Fruit fly (Drosophila melanogaster) whole organism, embryonic: Measurements from ENCODE around the gene CG13996.

Experiments used
- Antp ChIP-seq: fragments of 200-800 bp; sonication (Bioruptor generic); optimal IDR thresholded peaks from 3 replicates; lab custom pipeline; 2016; ENCODE audit warnings: missing biosample characterization, missing genetic modification characterization
- CG12236 ChIP-seq: fragments of 200-800 bp; sonication (Bioruptor generic); optimal IDR thresholded peaks from 2 replicates; lab custom pipeline; 2016; ENCODE audit warnings: missing biosample characterization, missing genetic modification characterization
- CG12391 ChIP-seq: fragments of 200-800 bp; sonication (Bioruptor generic); optimal IDR thresholded peaks from 3 replicates; lab custom pipeline; 2018; ENCODE audit warnings: missing biosample characterization, mild to moderate bottlenecking, missing genetic modification characterization, moderate library complexity
- CG13287 ChIP-seq: fragments of 200-800 bp; sonication (Bioruptor generic); IDR thresholded peaks from 2 replicates; pipeline ENCODE4 v1.3.6; 2022; ENCODE audit warnings: missing biosample characterization, missing genetic modification characterization; ENCODE audit not compliant: partially characterized antibody
- CG14860 ChIP-seq: fragments of 200-800 bp; sonication (Bioruptor generic); IDR thresholded peaks from 3 replicates; pipeline ENCODE4 v1.3.6; 2022; ENCODE audit warnings: missing biosample characterization, missing genetic modification characterization; ENCODE audit not compliant: partially characterized antibody
- CG15269 ChIP-seq: fragments of 200-800 bp; sonication (Bioruptor generic); optimal IDR thresholded peaks from 2 replicates; lab custom pipeline; 2018; ENCODE audit warnings: missing biosample characterization, mild to moderate bottlenecking, missing genetic modification characterization, moderate library complexity
- CG15514 ChIP-seq: fragments of 200-800 bp; sonication (Bioruptor generic); optimal IDR thresholded peaks from 3 replicates; lab custom pipeline; 2017; ENCODE audit warnings: missing biosample characterization, missing genetic modification characterization, mild to moderate bottlenecking, moderate library complexity, missing genetic modification reagents
- CG1603 ChIP-seq: fragments of 200-800 bp; sonication (Bioruptor generic); optimal IDR thresholded peaks from 2 replicates; lab custom pipeline; 2019; ENCODE audit warnings: missing biosample characterization, mild to moderate bottlenecking, missing genetic modification characterization, moderate library complexity
- CG18262 ChIP-seq: fragments of 200-800 bp; optimal IDR thresholded peaks from 3 replicates; lab custom pipeline; 2019; ENCODE audit warnings: missing biosample characterization, mild to moderate bottlenecking, missing genetic modification characterization, moderate library complexity
- CG1832 ChIP-seq: fragments of 200-800 bp; sonication (Bioruptor generic); optimal IDR thresholded peaks from 2 replicates; lab custom pipeline; 2017; ENCODE audit warnings: missing biosample characterization, mild to moderate bottlenecking, missing genetic modification characterization, inconsistent platforms
- CG2120 ChIP-seq: fragments of 200-800 bp; sonication (Bioruptor generic); optimal IDR thresholded peaks from 3 replicates; lab custom pipeline; 2016; ENCODE audit warnings: missing biosample characterization, missing genetic modification characterization
- CG2129 ChIP-seq: fragments of 200-800 bp; sonication (Bioruptor generic); IDR thresholded peaks from 2 replicates; pipeline ENCODE4 v1.3.6; 2022; ENCODE audit warnings: missing biosample characterization, missing genetic modification characterization; ENCODE audit not compliant: partially characterized antibody
- CG2199 ChIP-seq: fragments of 200-800 bp; sonication (Bioruptor generic); IDR thresholded peaks from 3 replicates; pipeline ENCODE4 v1.3.6; 2022; ENCODE audit warnings: missing biosample characterization, missing genetic modification characterization
- CG6175 ChIP-seq: fragments of 200-800 bp; sonication (Bioruptor generic); IDR thresholded peaks from 3 replicates; pipeline ENCODE4 v1.3.6; 2022; ENCODE audit warnings: missing biosample characterization, missing genetic modification characterization
- CG7928 ChIP-seq: fragments of 200-800 bp; sonication (Bioruptor generic); optimal IDR thresholded peaks from 2 replicates; lab custom pipeline; 2017; ENCODE audit warnings: missing biosample characterization, mild to moderate bottlenecking, missing genetic modification characterization
- CG8281 ChIP-seq: fragments of 200-800 bp; sonication (Bioruptor generic); optimal IDR thresholded peaks from 2 replicates; lab custom pipeline; 2018; ENCODE audit warnings: missing biosample characterization, mild to moderate bottlenecking, missing genetic modification characterization, moderate library complexity
- CG8944 ChIP-seq: fragments of 200-800 bp; sonication (Bioruptor generic); optimal IDR thresholded peaks from 3 replicates; lab custom pipeline; 2016; ENCODE audit warnings: missing biosample characterization, missing genetic modification characterization
- CG9876 ChIP-seq: fragments of 200-800 bp; sonication (Bioruptor generic); optimal IDR thresholded peaks from 2 replicates; lab custom pipeline; 2016; ENCODE audit warnings: missing biosample characterization, missing genetic modification characterization
- CTCF ChIP-seq: fragments of 200-800 bp; sonication (Bioruptor generic); optimal IDR thresholded peaks from 2 replicates; lab custom pipeline; 2017; ENCODE audit warnings: missing biosample characterization, mild to moderate bottlenecking, missing genetic modification characterization, moderate library complexity
- Lhr ChIP-seq: fragments of 200-800 bp; sonication (Bioruptor generic); optimal IDR thresholded peaks from 3 replicates; lab custom pipeline; 2017; ENCODE audit warnings: mild to moderate bottlenecking, missing biosample characterization, missing genetic modification reagents, missing genetic modification characterization
- Lpt ChIP-seq: fragments of >200 bp; optimal IDR thresholded peaks from 2 replicates; lab custom pipeline; 2018; ENCODE audit warnings: missing biosample characterization, missing genetic modification characterization
- MESR4 ChIP-seq: fragments of 200-800 bp; sonication (Bioruptor generic); optimal IDR thresholded peaks from 2 replicates; lab custom pipeline; 2018; ENCODE audit warnings: missing biosample characterization, mild to moderate bottlenecking, missing genetic modification characterization, moderate library complexity
- NfI ChIP-seq: fragments of 200-800 bp; sonication (Bioruptor generic); optimal IDR thresholded peaks from 3 replicates; lab custom pipeline; 2018; ENCODE audit warnings: missing biosample characterization, mild to moderate bottlenecking, missing genetic modification characterization, moderate library complexity
- Spps ChIP-seq: fragments of 200-800 bp; sonication (Bioruptor generic); optimal IDR thresholded peaks from 2 replicates; lab custom pipeline; 2018; ENCODE audit warnings: missing biosample characterization, mild to moderate bottlenecking, missing genetic modification characterization
- Sry-β ChIP-seq: fragments of 200-800 bp; sonication (Bioruptor generic); optimal IDR thresholded peaks from 2 replicates; lab custom pipeline; 2018; ENCODE audit warnings: missing biosample characterization, mild to moderate bottlenecking, missing genetic modification characterization, moderate library complexity
- YL-1 ChIP-seq: fragments of 200-800 bp; sonication (Bioruptor generic); optimal IDR thresholded peaks from 3 replicates; lab custom pipeline; 2017; ENCODE audit warnings: missing biosample characterization, mild to moderate bottlenecking, missing genetic modification characterization
- ab ChIP-seq: fragments of 200-800 bp; sonication (Bioruptor generic); optimal IDR thresholded peaks from 2 replicates; lab custom pipeline; 2016; ENCODE audit warnings: missing biosample characterization, missing genetic modification characterization
- ara ChIP-seq: fragments of 200-800 bp; sonication (Bioruptor generic); IDR thresholded peaks from 2 replicates; pipeline ENCODE4 v1.3.6; 2022; ENCODE audit warnings: missing biosample characterization, missing genetic modification characterization
- bab2 ChIP-seq: fragments of 200-800 bp; sonication (Bioruptor generic); optimal IDR thresholded peaks from 2 replicates; lab custom pipeline; 2016; ENCODE audit warnings: missing biosample characterization, missing genetic modification characterization
- bbx ChIP-seq: fragments of 200-800 bp; sonication (Bioruptor generic); IDR thresholded peaks from 2 replicates; pipeline ENCODE4 v1.3.6; 2022; ENCODE audit warnings: missing biosample characterization, missing genetic modification characterization; ENCODE audit not compliant: partially characterized antibody
- cad ChIP-seq: fragments of >200 bp; optimal IDR thresholded peaks from 2 replicates; lab custom pipeline; 2017; ENCODE audit warnings: missing biosample characterization, missing genetic modification characterization
- en ChIP-seq: fragments of 200-800 bp; sonication (Bioruptor generic); optimal IDR thresholded peaks from 2 replicates; lab custom pipeline; 2016; ENCODE audit warnings: missing biosample characterization, missing genetic modification characterization
- fu2 ChIP-seq: fragments of 200-800 bp; sonication (Bioruptor generic); optimal IDR thresholded peaks from 2 replicates; lab custom pipeline; 2016; ENCODE audit warnings: missing biosample characterization, missing genetic modification characterization
- gem ChIP-seq: fragments of 200-800 bp; sonication (Bioruptor generic); optimal IDR thresholded peaks from 2 replicates; lab custom pipeline; 2019; ENCODE audit warnings: missing biosample characterization, mild to moderate bottlenecking, missing genetic modification characterization, moderate library complexity
- gfzf ChIP-seq: fragments of 200-800 bp; sonication (Bioruptor generic); optimal IDR thresholded peaks from 2 replicates; lab custom pipeline; 2016; ENCODE audit warnings: missing biosample characterization, mild to moderate bottlenecking, missing genetic modification characterization, moderate library complexity
- gsb-n ChIP-seq: fragments of 200-800 bp; sonication (Bioruptor generic); optimal IDR thresholded peaks from 3 replicates; lab custom pipeline; 2018; ENCODE audit warnings: missing biosample characterization, mild to moderate bottlenecking, missing genetic modification characterization
- hb ChIP-seq: fragments of 200-800 bp; sonication (Bioruptor generic); IDR thresholded peaks from 3 replicates; pipeline ENCODE4 v1.3.6; 2022; ENCODE audit warnings: missing biosample characterization, missing genetic modification characterization; ENCODE audit not compliant: partially characterized antibody
- knrl ChIP-seq: fragments of 200-800 bp; sonication (Bioruptor generic); IDR thresholded peaks from 3 replicates; pipeline ENCODE4 v1.3.6; 2022; ENCODE audit warnings: missing biosample characterization, missing genetic modification characterization; ENCODE audit not compliant: partially characterized antibody
- lov ChIP-seq, 2 experiments: fragments of 200-800 bp in 1 of 2; fragments of >200 bp in 1 of 2; sonication (Bioruptor generic) in 1 of 2; IDR thresholded peaks in 1 of 2; optimal IDR thresholded peaks in 1 of 2; 2 replicates in 1 of 2; 3 replicates in 1 of 2; pipeline versions ENCODE4 v1.3.6 to Lab custom; 2017 to 2022; ENCODE audit warnings: missing biosample characterization in 1 of 2, missing genetic modification characterization in 1 of 2
- oc ChIP-seq: fragments of 200-800 bp; sonication (Bioruptor generic); optimal IDR thresholded peaks from 2 replicates; lab custom pipeline; 2018; ENCODE audit warnings: missing biosample characterization, mild to moderate bottlenecking, missing genetic modification characterization, moderate library complexity
- sc ChIP-seq, 3 experiments: fragments of >200 bp in 2 of 3; fragments of 200-800 bp in 1 of 3; sonication (Bioruptor generic) in 1 of 3; optimal IDR thresholded peaks; 2 replicates in 2 of 3; 3 replicates in 1 of 3; lab custom pipeline; 2017; ENCODE audit warnings: mild to moderate bottlenecking in 1 of 3, missing biosample characterization in 1 of 3, missing genetic modification characterization in 1 of 3, missing genetic modification reagents in 1 of 3
- sens-2 ChIP-seq: fragments of 200-800 bp; sonication (Bioruptor generic); IDR thresholded peaks from 2 replicates; pipeline ENCODE4 v1.3.6; 2022; ENCODE audit warnings: missing biosample characterization, missing genetic modification characterization
- sna ChIP-seq: fragments of 200-800 bp; sonication (Bioruptor generic); IDR thresholded peaks from 2 replicates; pipeline ENCODE4 v1.3.6; 2022; ENCODE audit warnings: missing biosample characterization, missing genetic modification characterization; ENCODE audit not compliant: partially characterized antibody
- so ChIP-seq: fragments of 200-800 bp; sonication (Bioruptor generic); IDR thresholded peaks from 3 replicates; pipeline ENCODE4 v1.3.6; 2022; ENCODE audit warnings: missing biosample characterization, missing genetic modification characterization
- sob ChIP-seq: fragments of 200-800 bp; sonication (Bioruptor generic); IDR thresholded peaks from 2 replicates; pipeline ENCODE4 v1.3.6; 2022; ENCODE audit warnings: missing biosample characterization, missing genetic modification characterization
- tio ChIP-seq: fragments of 200-800 bp; sonication (Bioruptor generic); optimal IDR thresholded peaks from 2 replicates; lab custom pipeline; 2017; ENCODE audit warnings: missing biosample characterization, missing genetic modification characterization, inconsistent platforms
- tll ChIP-seq, 2 experiments: fragments of 200-800 bp in 1 of 2; fragments of >200 bp in 1 of 2; sonication (Bioruptor generic) in 1 of 2; optimal IDR thresholded peaks; 2 replicates each; lab custom pipeline; 2017 to 2019; ENCODE audit warnings: missing biosample characterization in 2 of 2, missing genetic modification characterization in 2 of 2, mild to moderate bottlenecking in 1 of 2, moderate library complexity in 1 of 2

Gene CG13996

DNA sequence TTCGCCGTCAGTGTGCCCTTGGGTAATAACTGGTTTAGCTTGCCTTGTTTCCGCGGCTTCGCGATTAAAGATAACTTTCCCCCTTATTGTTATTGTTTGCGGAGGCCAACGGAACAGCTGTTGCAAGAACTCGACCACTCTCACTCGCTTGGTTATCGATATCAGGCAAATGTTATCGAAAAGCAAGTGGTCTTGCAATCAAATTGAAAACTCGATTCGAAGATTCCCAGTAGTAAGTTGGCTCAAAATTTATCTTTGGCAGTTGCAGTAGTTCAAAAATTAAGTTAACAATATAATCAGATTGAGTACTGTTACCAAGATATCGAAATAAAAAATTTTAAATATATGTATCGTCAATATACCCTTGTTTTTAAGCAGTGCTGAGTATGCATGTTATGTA is 45.2 kb downstream of the CG13996 start, which contains the start of the genes Fbw5 and CG9147 (continued):
- TF ChIP-seq gfzf (GFP tag; lab: Kevin White, UChicago) = peak; percentile 45
- TF ChIP-seq cad (GFP tag; lab: Kevin White, UChicago) = no peak
- TF ChIP-seq CG7928 (GFP tag; lab: Kevin White, UChicago) = peak; percentile 84
- peak; percentile 100 for TF ChIP-seq ara (GFP tag; lab: Robert Waterston, UW)
- TF ChIP-seq CG13287 (GFP tag; lab: Robert Waterston, UW) = peak; percentile 81
- TF ChIP-seq CG8281 (tag; lab: Kevin White, UChicago) = peak; percentile 94
- TF ChIP-seq CG1832 (GFP tag; lab: Kevin White, UChicago) = no peak
- peak; percentile 100 for TF ChIP-seq CG12391 (tag; lab: Kevin White, UChicago)
- peak; percentile 100 for TF ChIP-seq gem (tag; lab: Kevin White, UChicago)
- TF ChIP-seq CG2129 = no peak
- 0 out of 3 replicates have a peak, but pooled peaks have one; percentile 20 for TF ChIP-seq knrl (GFP tag; lab: Robert Waterston, UW)
- TF ChIP-seq CG15514 (GFP tag; lab: Kevin White, UChicago) = peak; percentile 95
- TF ChIP-seq CTCF = peak; percentile 68
- TF ChIP-seq en (GFP tag; lab: Kevin White, UChicago) = peak; percentile 99
- peak; percentile 99 for TF ChIP-seq Antp
- TF ChIP-seq CG2199 (GFP tag; lab: Robert Waterston, UW) = peak; percentile 98
- TF ChIP-seq so (GFP tag; lab: Robert Waterston, UW) = peak; percentile 100
- TF ChIP-seq CG1603 (tag; lab: Kevin White, UChicago) = peak; percentile 99
- peak; percentile 100 for TF ChIP-seq bab2 (GFP tag; lab: Kevin White, UChicago)
- no peak for TF ChIP-seq hb (GFP tag; lab: Robert Waterston, UW)
- peak; percentile 100 for TF ChIP-seq NfI (GFP tag; lab: Kevin White, UChicago)
- peak; percentile 98 for TF ChIP-seq CG9876 (GFP tag; lab: Kevin White, UChicago)
- peak; percentile 99 for TF ChIP-seq sens-2 (GFP tag; lab: Robert Waterston, UW)
- peak; percentile 100 for TF ChIP-seq CG15269 (tag; lab: Kevin White, UChicago)
- peak; percentile 99 for TF ChIP-seq CG8944 (GFP tag; lab: Kevin White, UChicago)
- peak; percentile 99 for TF ChIP-seq CG18262
- TF ChIP-seq Sry-β = peak; percentile 75
- peak; percentile 100 for TF ChIP-seq CG2120

DNA sequence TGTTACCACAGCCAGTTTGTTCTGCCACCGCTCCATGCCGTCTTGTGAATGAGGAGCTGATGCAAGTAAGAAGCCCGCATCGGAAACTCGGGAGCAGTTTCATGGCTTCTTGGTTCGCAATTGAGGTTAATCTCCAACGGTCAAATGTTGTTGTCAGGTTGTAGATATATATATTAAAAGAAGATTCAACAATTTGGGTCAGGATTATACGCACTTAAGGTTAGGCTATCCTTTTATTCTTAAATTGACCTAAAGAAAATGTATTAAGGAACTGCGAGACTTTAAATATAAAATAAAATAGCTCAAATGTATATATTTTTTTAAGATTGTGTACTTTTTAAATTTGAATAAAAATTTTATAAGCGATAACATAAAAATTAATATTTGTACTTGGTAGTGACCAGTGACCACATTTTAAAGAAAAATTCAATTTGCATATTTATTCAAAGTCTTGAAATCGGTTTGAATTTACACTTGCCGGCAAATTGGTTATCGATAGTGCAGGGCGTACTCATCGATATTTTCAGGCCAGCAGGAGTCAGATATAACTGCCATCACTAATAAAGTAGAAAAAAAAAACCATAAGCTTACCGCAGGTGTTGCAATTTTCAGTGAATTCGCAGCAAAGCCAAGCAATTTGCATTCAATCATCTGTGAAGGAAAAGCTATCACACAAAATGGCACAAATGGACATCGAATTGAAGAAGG is 48.1 kb downstream of the CG13996 start, which contains the start of the genes CG9150 and Pfdn1:
TSS of gene CG9150 (minus strand) at position 51 of the 708 bp plus-strand sequence.
TSS of gene Pfdn1 (plus strand) at position 536 of the 708 bp plus-strand sequence.
- TF ChIP-seq tio (no peak), CG2199 (GFP tag; lab: Robert Waterston, UW) (no peak), YL-1 (GFP tag; lab: Kevin White, UChicago) (peak; percentile 69), sc (optimal IDR thresholded peaks at IDR 0.05; lab: Kevin White, UChicago) (no peak), sc (GFP tag; optimal IDR thresholded peaks at IDR 0.05; lab: Kevin White, UChicago) (no peak), knrl (GFP tag; lab: Robert Waterston, UW) (peak; percentile 81), CG2129 (peak; percentile 80), lov (optimal IDR thresholded peaks at IDR 0.05; lab: Kevin White, UChicago) (no peak), lov (GFP tag; IDR thresholded peaks at IDR 0.05; lab: Robert Waterston, UW) (no peak), sob (GFP tag; lab: Robert Waterston, UW) (peak; percentile 10; the same call in 1 of the 2 replicates), Lpt (GFP tag; lab: Kevin White, UChicago) (no peak), tll (GFP tag; optimal IDR thresholded peaks at IDR 0.05; lab: Kevin White, UChicago) (no peak), fu2 (GFP tag; lab: Kevin White, UChicago) (no peak), MESR4 (GFP tag; lab: Kevin White, UChicago) (peak; percentile 62), CG14860 (GFP tag; lab: Robert Waterston, UW) (peak; percentile 87), gsb-n (tag; lab: Kevin White, UChicago) (no peak), Lhr (no peak), Spps (tag; lab: Kevin White, UChicago) (no peak), oc (tag; lab: Kevin White, UChicago) (no peak), bbx (GFP tag; lab: Robert Waterston, UW) (peak; percentile 91), sna (GFP tag; lab: Robert Waterston, UW) (peak; percentile 79), ab (GFP tag; lab: Kevin White, UChicago) (no peak), CG6175 (GFP tag; lab: Robert Waterston, UW) (no peak), CG12236 (GFP tag; lab: Kevin White, UChicago) (no peak)
